Worm (Caenorhabditis elegans) whole organism, early embryonic: ENCODE results near the gene F42A6.6.
"Not testable (repeated sequence)": the region's sequence is repeated elsewhere in the genome, so short reads cannot be mapped to it uniquely, and the experiment has no call there.

Source experiments
- B0310.2 ChIP-seq: sonication (generic microtip); optimal IDR thresholded peaks from 2 replicates; lab custom pipeline; 2016; ENCODE audit warnings: mild to moderate bottlenecking, missing genetic modification characterization, missing compliant biosample characterization
- aly-1 ChIP-seq: sonication (generic microtip); optimal IDR thresholded peaks from 2 replicates; lab custom pipeline; 2016; ENCODE audit warnings: missing genetic modification characterization, missing compliant biosample characterization
- ama-1 ChIP-seq: fragments of 150-350 bp; optimal IDR thresholded peaks from 2 replicates; lab custom pipeline; 2014
- flt-1 ChIP-seq: fragments of 200-800 bp; sonication (Bioruptor generic); IDR thresholded peaks from 2 replicates; pipeline ENCODE4 v1.3.6; 2022; ENCODE audit warnings: missing genetic modification characterization, missing compliant biosample characterization
- hmbx-1 ChIP-seq: sonication (generic microtip); optimal IDR thresholded peaks from 2 replicates; lab custom pipeline; 2016; ENCODE audit warnings: mild to moderate bottlenecking, missing genetic modification characterization, missing compliant biosample characterization
- sea-1 ChIP-seq: fragments of 200-800 bp; sonication (Bioruptor generic); conservative IDR thresholded peaks from 2 replicates; pipeline ENCODE4 v1.3.6; 2022; ENCODE audit warnings: missing genetic modification characterization, missing compliant biosample characterization

ce11 chrIV:3303690-3304089 is 33.0 kb downstream of the F42A6.6 start, which contains the start of gene idpp-12:
- not testable (repeated sequence) for TF ChIP-seq ama-1 (lab: Kevin White, UChicago); sea-1 (GFP tag; lab: Robert Waterston, UW); B0310.2 (tag; lab: Kevin White, UChicago); aly-1 (tag; lab: Kevin White, UChicago); flt-1 (GFP tag; lab: Robert Waterston, UW); hmbx-1 (tag; lab: Kevin White, UChicago)
